Worm (Caenorhabditis elegans): ENCODE data around the gene R12C12.5.

DNA sequence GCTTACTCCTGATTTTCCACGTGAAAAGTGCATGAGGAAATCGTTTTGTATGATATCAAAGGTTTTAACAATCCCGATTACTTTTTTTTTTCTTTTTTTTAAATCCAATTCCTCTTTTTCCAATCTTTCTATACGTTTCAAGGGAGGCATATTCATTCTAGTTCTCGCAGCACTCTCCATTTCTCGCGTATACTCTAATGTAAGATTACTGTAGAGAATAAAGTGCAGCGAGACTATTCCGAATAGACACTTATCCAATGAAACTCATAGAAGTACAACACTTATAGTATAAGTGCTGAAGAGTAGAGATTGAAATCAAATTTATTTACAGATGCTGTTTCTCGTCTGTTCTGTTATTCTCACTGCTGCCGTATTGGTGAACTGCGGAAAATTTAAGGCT, 32.7 kb upstream of the R12C12.5 start, which contains the start of gene H12I13.6:
- TF ChIP-seq lsy-2 (tag; optimal IDR thresholded peaks at IDR 0.05) (no peak), skn-1 (tag; optimal IDR thresholded peaks at IDR 0.05) (no peak), ceh-28 (tag; optimal IDR thresholded peaks at IDR 0.05) (no peak)

All from whole organism, L4 larva.